Worm (Caenorhabditis elegans) whole organism, young adult: ENCODE measurements around the gene xbp-1.

Source experiments
- B0019.2 ChIP-seq: fragments of 200-800 bp; sonication (Bioruptor generic); conservative IDR thresholded peaks from 2 replicates; pipeline ENCODE4 v1.3.6; 2022; ENCODE audit warnings: missing genetic modification reagents, missing genetic modification characterization, missing compliant biosample characterization
- B0261.1 ChIP-seq: sonication (generic microtip); optimal IDR thresholded peaks from 2 replicates; lab custom pipeline; 2016; ENCODE audit warnings: mild to moderate bottlenecking, missing genetic modification characterization, moderate library complexity, missing compliant biosample characterization
- D2030.7 ChIP-seq: fragments of 200-800 bp; sonication (Bioruptor generic); IDR thresholded peaks from 2 replicates; pipeline ENCODE4 v1.3.6; 2022; ENCODE audit warnings: missing genetic modification reagents, missing genetic modification characterization, missing compliant biosample characterization
- F10E7.11 ChIP-seq: sonication (generic microtip); optimal IDR thresholded peaks from 2 replicates; lab custom pipeline; 2017; ENCODE audit warnings: mild to moderate bottlenecking, missing genetic modification characterization, moderate library complexity, missing compliant biosample characterization
- F33H1.4 ChIP-seq: fragments of 200-800 bp; sonication (Bioruptor generic); IDR thresholded peaks from 2 replicates; pipeline ENCODE4 v1.3.6; 2022; ENCODE audit warnings: missing genetic modification reagents, missing genetic modification characterization, missing compliant biosample characterization
- F37B4.10 ChIP-seq: fragments of 200-800 bp; sonication (Bioruptor generic); IDR thresholded peaks from 2 replicates; pipeline ENCODE4 v1.3.6; 2022; ENCODE audit warnings: missing genetic modification characterization, missing compliant biosample characterization
- F39B2.1 ChIP-seq: fragments of 200-800 bp; sonication (Bioruptor generic); IDR thresholded peaks from 2 replicates; pipeline ENCODE4 v1.3.6; 2022; ENCODE audit warnings: missing genetic modification reagents, missing genetic modification characterization, missing compliant biosample characterization
- F49E8.2 ChIP-seq: sonication (generic microtip); optimal IDR thresholded peaks from 3 replicates; lab custom pipeline; 2017; ENCODE audit warnings: missing genetic modification characterization, mild to moderate bottlenecking, missing compliant biosample characterization, antibody characterized with exemption, moderate library complexity; ENCODE audit not compliant: insufficient read depth
- T26A5.8 ChIP-seq: sonication (generic microtip); optimal IDR thresholded peaks from 2 replicates; lab custom pipeline; 2016; ENCODE audit warnings: missing genetic modification characterization, missing compliant biosample characterization
- Y53F4B.3 ChIP-seq: fragments of 200-800 bp; sonication (Bioruptor generic); IDR thresholded peaks from 2 replicates; pipeline ENCODE4 v1.3.6; 2022; ENCODE audit warnings: missing genetic modification reagents, missing genetic modification characterization, missing compliant biosample characterization
- Y53G8AR.9 ChIP-seq: fragments of 200-800 bp; sonication (Bioruptor generic); conservative IDR thresholded peaks from 2 replicates; pipeline ENCODE4 v1.3.6; 2022; ENCODE audit warnings: missing genetic modification reagents, missing genetic modification characterization, missing compliant biosample characterization
- Y67H2A.10 ChIP-seq: fragments of 200-800 bp; sonication (Bioruptor generic); conservative IDR thresholded peaks from 2 replicates; pipeline ENCODE4 v1.3.6; 2022; ENCODE audit warnings: missing genetic modification reagents, missing genetic modification characterization, missing compliant biosample characterization
- Y79H2A.3 ChIP-seq: fragments of 200-800 bp; sonication (Bioruptor generic); conservative IDR thresholded peaks from 2 replicates; pipeline ENCODE4 v1.3.6; 2022; ENCODE audit warnings: missing genetic modification reagents, missing genetic modification characterization, missing compliant biosample characterization
- ZK185.1 ChIP-seq: sonication (generic microtip); optimal IDR thresholded peaks from 2 replicates; lab custom pipeline; 2016; ENCODE audit warnings: mild to moderate bottlenecking, missing genetic modification characterization, missing compliant biosample characterization; ENCODE audit not compliant: poor library complexity, severe bottlenecking
- akir-1 ChIP-seq: fragments of 200-800 bp; sonication (Bioruptor generic); optimal IDR thresholded peaks from 2 replicates; lab custom pipeline; 2018; ENCODE audit warnings: mild to moderate bottlenecking, missing genetic modification characterization, moderate library complexity, missing compliant biosample characterization
- athp-1 ChIP-seq: sonication (generic microtip); optimal IDR thresholded peaks from 2 replicates; lab custom pipeline; 2017; ENCODE audit warnings: mild to moderate bottlenecking, missing genetic modification characterization, missing compliant biosample characterization
- bed-1 ChIP-seq: fragments of 200-800 bp; sonication (Bioruptor generic); IDR thresholded peaks from 2 replicates; pipeline ENCODE4 v1.3.6; 2022; ENCODE audit warnings: missing genetic modification reagents, missing genetic modification characterization, missing compliant biosample characterization
- bed-2 ChIP-seq: fragments of 200-800 bp; sonication (Bioruptor generic); IDR thresholded peaks from 2 replicates; pipeline ENCODE4 v1.3.6; 2022; ENCODE audit warnings: missing genetic modification reagents, missing genetic modification characterization, missing compliant biosample characterization
- cebp-1 ChIP-seq, 2 experiments: fragments of 200-800 bp in 1 of 2; sonication (Bioruptor generic) in 1 of 2; sonication (generic microtip) in 1 of 2; IDR thresholded peaks in 1 of 2; optimal IDR thresholded peaks in 1 of 2; 2 replicates each; pipeline versions ENCODE4 v1.3.6 to Lab custom; 2017 to 2022; ENCODE audit warnings: missing compliant biosample characterization in 2 of 2, missing genetic modification characterization in 2 of 2, mild to moderate bottlenecking in 1 of 2, missing genetic modification reagents in 1 of 2, moderate library complexity in 1 of 2
- cebp-2 ChIP-seq: fragments of 200-800 bp; sonication (Bioruptor generic); IDR thresholded peaks from 2 replicates; pipeline ENCODE4 v1.3.6; 2022; ENCODE audit warnings: missing genetic modification characterization, missing compliant biosample characterization
- ceh-100 ChIP-seq: fragments of 200-800 bp; sonication (Bioruptor generic); IDR thresholded peaks from 2 replicates; pipeline ENCODE4 v1.3.6; 2022; ENCODE audit warnings: missing genetic modification reagents, missing genetic modification characterization, missing compliant biosample characterization
- chd-7 ChIP-seq: sonication (generic microtip); optimal IDR thresholded peaks from 2 replicates; lab custom pipeline; 2016; ENCODE audit warnings: mild to moderate bottlenecking, missing genetic modification characterization, moderate library complexity, missing compliant biosample characterization
- dox-1 ChIP-seq: fragments of 200-800 bp; sonication (Bioruptor generic); IDR thresholded peaks from 2 replicates; pipeline ENCODE4 v1.3.6; 2022; ENCODE audit warnings: missing genetic modification reagents, missing genetic modification characterization, missing compliant biosample characterization
- efl-1 ChIP-seq: fragments of 150-350 bp; optimal IDR thresholded peaks from 2 replicates; lab custom pipeline; 2014; ENCODE audit warnings: missing biosample characterization, missing genetic modification reagents, missing genetic modification characterization
- egl-18 ChIP-seq: fragments of 200-800 bp; sonication (Bioruptor generic); IDR thresholded peaks from 2 replicates; pipeline ENCODE4 v1.3.6; 2022; ENCODE audit warnings: missing genetic modification reagents, missing genetic modification characterization, missing compliant biosample characterization
- gei-17 ChIP-seq: fragments of 200-800 bp; sonication (Bioruptor generic); optimal IDR thresholded peaks from 2 replicates; lab custom pipeline; 2018; ENCODE audit warnings: mild to moderate bottlenecking, missing genetic modification characterization, missing compliant biosample characterization
- hlh-26 ChIP-seq: fragments of 200-800 bp; sonication (Bioruptor generic); conservative IDR thresholded peaks from 2 replicates; pipeline ENCODE4 v1.3.6; 2022; ENCODE audit warnings: missing genetic modification reagents, missing genetic modification characterization, missing compliant biosample characterization
- hmg-1.2 ChIP-seq: fragments of 200-800 bp; sonication (Bioruptor generic); IDR thresholded peaks from 2 replicates; pipeline ENCODE4 v1.3.6; 2022; ENCODE audit warnings: missing genetic modification reagents, missing genetic modification characterization, missing compliant biosample characterization
- hmg-20 ChIP-seq: fragments of 200-800 bp; sonication (Bioruptor generic); IDR thresholded peaks from 2 replicates; pipeline ENCODE4 v1.3.6; 2022; ENCODE audit warnings: missing genetic modification reagents, missing genetic modification characterization, missing compliant biosample characterization
- hrde-1 ChIP-seq: sonication (generic microtip); optimal IDR thresholded peaks from 2 replicates; lab custom pipeline; 2016; ENCODE audit warnings: missing genetic modification characterization, mild to moderate bottlenecking, missing compliant biosample characterization, moderate library complexity, missing genotype, missing genetic modification reagents, borderline replicate concordance
- hsf-1 ChIP-seq: fragments of 200-800 bp; sonication (Bioruptor generic); IDR thresholded peaks from 2 replicates; pipeline ENCODE4 v1.3.6; 2022; ENCODE audit warnings: missing genetic modification reagents, missing genetic modification characterization, missing compliant biosample characterization
- lag-1 ChIP-seq: fragments of 200-800 bp; sonication (Bioruptor generic); IDR thresholded peaks from 2 replicates; pipeline ENCODE4 v1.3.6; 2022; ENCODE audit warnings: missing genetic modification reagents, missing genetic modification characterization, missing compliant biosample characterization
- lir-1 ChIP-seq: fragments of 200-800 bp; sonication (Bioruptor generic); conservative IDR thresholded peaks from 2 replicates; pipeline ENCODE4 v1.3.6; 2022; ENCODE audit warnings: missing genetic modification reagents, missing genetic modification characterization, missing compliant biosample characterization
- madf-10 ChIP-seq: sonication (generic microtip); optimal IDR thresholded peaks from 2 replicates; lab custom pipeline; 2016; ENCODE audit warnings: mild to moderate bottlenecking, missing genetic modification characterization, missing compliant biosample characterization
- madf-8 ChIP-seq: fragments of 200-800 bp; sonication (Bioruptor generic); conservative IDR thresholded peaks from 2 replicates; pipeline ENCODE4 v1.3.6; 2022; ENCODE audit warnings: missing genetic modification reagents, missing genetic modification characterization, missing compliant biosample characterization
- mcd-1 ChIP-seq: fragments of 200-800 bp; sonication (Bioruptor generic); IDR thresholded peaks from 2 replicates; pipeline ENCODE4 v1.3.6; 2022; ENCODE audit warnings: missing genetic modification reagents, missing genetic modification characterization, missing compliant biosample characterization
- nfya-2 ChIP-seq: fragments of 200-800 bp; sonication (Bioruptor generic); IDR thresholded peaks from 2 replicates; pipeline ENCODE4 v1.3.6; 2022; ENCODE audit warnings: missing genetic modification reagents, missing genetic modification characterization, missing compliant biosample characterization
- repo-1 ChIP-seq: sonication (generic microtip); optimal IDR thresholded peaks from 2 replicates; lab custom pipeline; 2017; ENCODE audit warnings: mild to moderate bottlenecking, missing genetic modification characterization, missing compliant biosample characterization
- rpc-1 ChIP-seq, 2 experiments: fragments of 150-350 bp in 1 of 2; sonication (generic microtip) in 1 of 2; optimal IDR thresholded peaks; 2 replicates each; lab custom pipeline; 2014 to 2018; ENCODE audit warnings: missing biosample characterization in 1 of 2, missing genetic modification characterization in 1 of 2, missing genetic modification reagents in 1 of 2, missing genotype in 1 of 2
- snpc-1.3 ChIP-seq: sonication (generic microtip); optimal IDR thresholded peaks from 2 replicates; lab custom pipeline; 2017; ENCODE audit warnings: missing genetic modification characterization, mild to moderate bottlenecking, missing compliant biosample characterization, antibody characterized with exemption, moderate library complexity, missing genotype, missing genetic modification reagents; ENCODE audit not compliant: insufficient read depth
- somi-1 ChIP-seq: fragments of 200-800 bp; sonication (Bioruptor generic); optimal IDR thresholded peaks from 2 replicates; lab custom pipeline; 2018; ENCODE audit warnings: mild to moderate bottlenecking, missing genetic modification characterization, missing compliant biosample characterization
- tlf-1 ChIP-seq: fragments of 200-800 bp; sonication (Bioruptor generic); optimal IDR thresholded peaks from 2 replicates; lab custom pipeline; 2018; ENCODE audit warnings: mild to moderate bottlenecking, missing genetic modification characterization, missing compliant biosample characterization
- unc-130 ChIP-seq: sonication (generic microtip); optimal IDR thresholded peaks from 2 replicates; lab custom pipeline; 2016; ENCODE audit warnings: missing genetic modification reagents, missing genetic modification characterization, missing compliant biosample characterization
- xnd-1 ChIP-seq: sonication (generic microtip); optimal IDR thresholded peaks from 2 replicates; lab custom pipeline; 2016; ENCODE audit warnings: missing genotype, missing genetic modification reagents, missing genetic modification characterization, missing compliant biosample characterization
- ztf-22 ChIP-seq: fragments of 200-800 bp; sonication (Bioruptor generic); optimal IDR thresholded peaks from 2 replicates; lab custom pipeline; 2018; ENCODE audit warnings: mild to moderate bottlenecking, missing genetic modification characterization, moderate library complexity, missing compliant biosample characterization
- ztf-3 ChIP-seq: fragments of 200-800 bp; sonication (Bioruptor generic); optimal IDR thresholded peaks from 2 replicates; lab custom pipeline; 2018; ENCODE audit warnings: mild to moderate bottlenecking, missing genetic modification characterization, missing compliant biosample characterization
- ztf-6 ChIP-seq: fragments of 200-800 bp; sonication (Bioruptor generic); IDR thresholded peaks from 2 replicates; pipeline ENCODE4 v1.3.6; 2022; ENCODE audit warnings: missing genetic modification reagents, missing genetic modification characterization, missing compliant biosample characterization

xbp-1 gene

ce11 chrIII:4193659-4194103, at the start of gene xbp-1 (continued):
- TF ChIP-seq hrde-1: no peak
- no peak for TF ChIP-seq lag-1 (GFP tag; lab: Robert Waterston, UW)
- TF ChIP-seq dox-1 (GFP tag; lab: Robert Waterston, UW): peak; percentile 92
- TF ChIP-seq madf-10 (tag; lab: Kevin White, UChicago): peak; percentile 91
- TF ChIP-seq xnd-1 (tag; lab: Kevin White, UChicago): no peak
- TF ChIP-seq ztf-3 (GFP tag; lab: Kevin White, UChicago): peak; percentile 3
- no peak for TF ChIP-seq hlh-26
- no peak for TF ChIP-seq ceh-100 (GFP tag; lab: Robert Waterston, UW)
- TF ChIP-seq snpc-1.3 (tag; lab: Kevin White, UChicago): no peak
- no peak for TF ChIP-seq Y79H2A.3 (GFP tag; lab: Robert Waterston, UW)
- 0 out of 2 replicates have a peak, but pooled peaks have one; percentile 23 for TF ChIP-seq egl-18
- TF ChIP-seq somi-1 (GFP tag; lab: Kevin White, UChicago): peak; percentile 59
- TF ChIP-seq B0019.2 (GFP tag; lab: Robert Waterston, UW): no peak
- TF ChIP-seq hmg-20: no peak
- no peak for TF ChIP-seq cebp-2 (GFP tag; lab: Robert Waterston, UW)
- no peak for TF ChIP-seq F10E7.11 (tag; lab: Kevin White, UChicago)
- TF ChIP-seq tlf-1 (GFP tag; lab: Kevin White, UChicago): peak; percentile 78
- TF ChIP-seq hmg-1.2 (GFP tag; lab: Robert Waterston, UW): peak; percentile 68; the same call in 1 of the 2 replicates
- TF ChIP-seq athp-1 (tag; lab: Kevin White, UChicago): peak; percentile 41
- TF ChIP-seq F39B2.1 (GFP tag; lab: Robert Waterston, UW): no peak
- TF ChIP-seq lir-1 (GFP tag; lab: Robert Waterston, UW): no peak; the same call in 1 of the 2 replicates
- TF ChIP-seq mcd-1 (GFP tag; lab: Robert Waterston, UW): peak; percentile 64
- no peak for TF ChIP-seq Y53F4B.3 (GFP tag; lab: Robert Waterston, UW)
- 0 out of 2 replicates have a peak, but pooled peaks have one; percentile 52 for TF ChIP-seq F37B4.10 (GFP tag; lab: Robert Waterston, UW)
- TF ChIP-seq rpc-1 (optimal IDR thresholded peaks at IDR 0.05; lab: Kevin White, UChicago): no peak
- no peak for TF ChIP-seq rpc-1 (tag; optimal IDR thresholded peaks at IDR 0.05; lab: Kevin White, UChicago)
- TF ChIP-seq repo-1 (tag; lab: Kevin White, UChicago): no peak
- TF ChIP-seq D2030.7: no peak
- peak; percentile 95 for TF ChIP-seq ztf-22 (GFP tag; lab: Kevin White, UChicago)
- no peak for TF ChIP-seq Y67H2A.10 (GFP tag; lab: Robert Waterston, UW)
- TF ChIP-seq ztf-6 (GFP tag; lab: Robert Waterston, UW): peak; percentile 32; the same call in 1 of the 2 replicates
- peak; percentile 100 for TF ChIP-seq cebp-1 (GFP tag; IDR thresholded peaks at IDR 0.05; lab: Robert Waterston, UW)
- TF ChIP-seq cebp-1 (tag; optimal IDR thresholded peaks at IDR 0.05; lab: Kevin White, UChicago): peak; percentile 100
- no peak for TF ChIP-seq bed-2 (GFP tag; lab: Robert Waterston, UW)
- peak; percentile 80 for TF ChIP-seq ZK185.1 (tag; lab: Kevin White, UChicago)
- TF ChIP-seq madf-8: no peak
- TF ChIP-seq bed-1 (GFP tag; lab: Robert Waterston, UW): no peak
- TF ChIP-seq efl-1 (GFP tag; lab: Kevin White, UChicago): no peak
- no peak for TF ChIP-seq nfya-2 (GFP tag; lab: Robert Waterston, UW)
- TF ChIP-seq B0261.1 (tag; lab: Kevin White, UChicago): no peak
- no peak for TF ChIP-seq F49E8.2 (tag; lab: Kevin White, UChicago)
- TF ChIP-seq gei-17: peak; percentile 38
- TF ChIP-seq chd-7 (tag; lab: Kevin White, UChicago): peak; percentile 77
- TF ChIP-seq F33H1.4 (GFP tag; lab: Robert Waterston, UW): no peak
- TF ChIP-seq hsf-1 (GFP tag; lab: Robert Waterston, UW): no peak
- TF ChIP-seq Y53G8AR.9 (GFP tag; lab: Robert Waterston, UW): 0 out of 2 replicates have a peak, but pooled peaks have one; percentile 56
- no peak for TF ChIP-seq unc-130 (GFP tag; lab: Kevin White, UChicago)
- peak; percentile 74 for TF ChIP-seq akir-1 (GFP tag; lab: Kevin White, UChicago)
- TF ChIP-seq T26A5.8 (tag; lab: Kevin White, UChicago): no peak
